Fruit fly (Drosophila melanogaster) S2 (cell line): Measurements from ENCODE around the gene Mur11Da.

Experiments used
- CG8478 ChIP-seq: fragments of >200 bp; optimal IDR thresholded peaks from 2 replicates; lab custom pipeline; 2018
- CTCF ChIP-seq, 2 experiments: fragments of >200 bp; optimal IDR thresholded peaks; 2 replicates each; lab custom pipeline; 2018

Gene Mur11Da

DNA sequence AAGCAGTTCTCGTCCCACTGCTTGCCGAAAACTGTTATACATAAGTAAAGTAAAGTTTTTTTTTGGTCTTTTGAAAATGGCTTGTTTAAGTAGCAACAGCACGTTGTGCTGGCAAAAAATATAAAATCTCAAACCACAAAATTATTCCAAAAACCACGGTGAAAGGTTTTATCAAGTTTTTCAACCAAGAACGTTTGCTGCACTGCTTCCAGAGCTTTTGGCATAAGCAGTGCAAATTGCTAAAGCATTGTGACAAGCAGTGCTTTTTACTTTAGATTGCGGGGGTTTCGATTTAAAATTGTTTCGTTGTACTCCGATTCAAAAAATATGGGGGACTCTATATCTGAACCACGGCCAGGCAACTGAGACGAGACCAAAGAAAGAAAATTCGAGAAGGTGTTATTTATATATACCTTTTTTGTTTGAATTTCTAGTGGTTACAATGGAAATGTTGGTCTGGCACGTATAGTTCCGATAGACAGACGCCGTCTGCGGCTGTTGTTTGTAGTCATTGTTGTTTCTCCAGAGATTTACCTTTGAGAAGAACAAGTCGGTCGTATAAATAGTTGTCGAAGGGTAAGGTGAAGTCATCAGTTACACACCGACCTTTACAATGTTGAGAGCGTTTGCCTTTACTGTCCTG is at the start of gene Mur11Da:
Gene Mur11Da (plus strand): TSS at position 593 of the 643 bp plus-strand sequence.
- TF ChIP-seq CG8478 (lab: Kevin White, UChicago), result no peak
- TF ChIP-seq CTCF (optimal IDR thresholded peaks at IDR 0.05; lab: Kevin White, UChicago), result no peak

DNA sequence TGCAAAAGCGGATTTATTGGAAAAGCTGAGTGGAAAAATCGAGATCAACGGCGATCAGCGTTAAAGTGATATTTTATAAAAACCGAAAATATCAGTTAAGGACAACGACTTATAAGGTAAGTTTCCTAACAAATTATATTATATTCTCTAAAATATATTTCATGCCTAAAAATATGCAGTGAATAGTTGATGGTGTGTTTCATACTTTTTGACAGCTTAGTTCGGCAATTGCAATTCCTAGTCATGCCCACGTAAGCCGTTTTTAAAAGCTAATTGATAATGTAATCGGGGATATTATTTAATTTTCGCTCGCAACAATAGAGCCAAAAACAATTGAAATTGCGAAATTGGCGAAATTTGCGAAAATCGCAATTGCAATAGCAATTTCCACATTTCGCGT is 48.1 kb upstream of the Mur11Da start:
- no peak for TF ChIP-seq CG8478 (lab: Kevin White, UChicago)
- no peak for TF ChIP-seq CTCF (optimal IDR thresholded peaks at IDR 0.05; lab: Kevin White, UChicago)

DNA sequence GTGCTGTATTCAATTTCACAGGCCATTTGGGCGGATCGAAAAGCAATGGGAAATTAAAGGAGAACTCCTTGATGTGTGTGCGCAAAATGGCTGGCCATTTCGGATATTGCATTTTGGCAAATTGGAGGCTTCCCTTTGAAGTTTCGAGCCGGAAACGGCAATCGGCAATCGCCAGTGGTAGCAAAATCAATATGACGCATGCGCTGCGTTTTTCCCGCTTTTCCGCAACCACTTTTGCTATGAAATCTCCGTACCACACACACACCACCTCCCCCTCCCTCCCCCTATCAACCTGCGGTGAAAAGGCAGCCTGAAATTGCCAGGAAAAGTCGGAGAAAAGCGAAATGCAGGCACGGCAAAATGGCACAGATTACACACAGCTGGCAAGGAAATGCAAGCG is 45.4 kb upstream of the Mur11Da start:
- no peak for TF ChIP-seq CG8478 (lab: Kevin White, UChicago)
- no peak for TF ChIP-seq CTCF (optimal IDR thresholded peaks at IDR 0.05; lab: Kevin White, UChicago)

DNA sequence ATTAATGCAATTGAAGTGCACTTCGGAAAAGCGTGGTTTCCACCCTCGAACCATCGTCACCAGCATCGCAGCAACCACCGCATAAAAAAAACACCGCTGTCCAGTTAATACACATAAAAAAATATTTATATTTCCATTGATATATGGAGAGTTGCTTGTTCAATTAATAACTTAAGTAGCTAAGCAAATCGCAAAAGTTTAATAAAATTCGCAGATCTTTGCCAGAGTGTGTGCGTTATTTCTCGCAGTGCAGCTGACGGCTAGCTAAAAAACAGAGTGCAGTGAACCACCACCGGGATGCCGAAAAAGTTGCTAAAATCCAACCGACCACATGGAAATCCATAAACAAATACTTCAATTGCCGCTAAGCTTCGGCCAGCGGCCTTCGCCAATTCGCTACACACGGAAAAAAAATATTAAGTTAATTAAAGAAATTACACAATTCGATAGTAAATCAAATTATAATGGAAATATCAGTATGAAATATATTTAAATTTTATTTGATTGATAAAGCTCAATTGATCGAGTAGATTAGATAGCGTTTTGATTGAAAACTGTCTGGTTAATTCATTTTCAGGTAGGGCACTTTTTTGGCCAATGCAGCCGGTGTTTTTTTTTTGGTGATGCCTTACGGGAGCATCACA is 44.3 kb upstream of the Mur11Da start:
- TF ChIP-seq CTCF (optimal IDR thresholded peaks at IDR 0.05; lab: Kevin White, UChicago) (no peak), CG8478 (lab: Kevin White, UChicago) (no peak)

DNA sequence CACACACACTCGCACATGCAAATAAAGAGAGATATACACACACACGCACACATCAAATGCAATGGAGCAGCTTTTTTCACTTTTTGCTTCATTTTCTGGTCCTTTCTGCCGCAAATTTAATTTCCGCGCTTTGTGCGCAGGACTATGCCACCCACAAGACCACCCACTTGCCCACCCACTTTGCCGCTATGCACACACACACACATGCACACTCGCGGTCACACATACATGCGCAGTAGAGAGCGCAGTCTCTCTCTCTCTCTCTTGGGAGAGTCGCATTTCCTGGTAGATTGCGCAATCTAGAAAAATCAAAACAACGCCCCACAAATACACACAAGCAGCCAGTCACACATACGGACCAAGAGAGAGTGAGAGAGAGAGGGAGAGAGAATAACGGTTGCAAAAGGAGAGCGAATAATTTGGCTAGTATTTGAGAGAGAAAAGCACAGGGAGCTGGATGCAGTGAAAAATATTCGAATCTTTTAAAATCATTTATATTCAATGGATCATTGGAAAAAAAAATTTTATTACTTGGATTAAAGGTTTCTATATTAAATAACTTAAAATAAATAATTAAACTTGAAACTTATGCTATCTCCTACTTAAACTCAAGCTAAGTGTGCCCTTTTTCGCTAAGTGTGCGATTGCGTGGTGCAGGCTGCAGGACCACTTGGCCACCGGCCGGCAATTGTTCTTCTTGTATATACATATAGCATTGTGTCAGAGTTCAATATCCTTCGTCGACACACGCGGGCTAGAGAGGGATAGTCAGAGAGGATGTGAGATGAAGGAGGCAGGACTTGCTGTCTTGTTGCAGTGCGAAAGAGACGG is 42.0 kb upstream of the Mur11Da start:
- TF ChIP-seq CTCF (optimal IDR thresholded peaks at IDR 0.05; lab: Kevin White, UChicago) (no peak), CG8478 (lab: Kevin White, UChicago) (no peak)

dm6 chrX:12927612-12928011 is 40.1 kb upstream of the Mur11Da start:
- TF ChIP-seq CTCF (optimal IDR thresholded peaks at IDR 0.05; lab: Kevin White, UChicago), result no peak
- TF ChIP-seq CG8478 (lab: Kevin White, UChicago), result no peak

dm6 chrX:12929817-12930216 is 37.9 kb upstream of the Mur11Da start:
- no peak for TF ChIP-seq CTCF (optimal IDR thresholded peaks at IDR 0.05; lab: Kevin White, UChicago)
- TF ChIP-seq CG8478 (lab: Kevin White, UChicago), result no peak

- TF ChIP-seq CG8478 (lab: Kevin White, UChicago), result no peak
- TF ChIP-seq CTCF (optimal IDR thresholded peaks at IDR 0.05; lab: Kevin White, UChicago), result peak; percentile 31 to 59
These were observed 29.7 kb upstream of the Mur11Da start for dm6 chrX:12937825-12938520.

DNA sequence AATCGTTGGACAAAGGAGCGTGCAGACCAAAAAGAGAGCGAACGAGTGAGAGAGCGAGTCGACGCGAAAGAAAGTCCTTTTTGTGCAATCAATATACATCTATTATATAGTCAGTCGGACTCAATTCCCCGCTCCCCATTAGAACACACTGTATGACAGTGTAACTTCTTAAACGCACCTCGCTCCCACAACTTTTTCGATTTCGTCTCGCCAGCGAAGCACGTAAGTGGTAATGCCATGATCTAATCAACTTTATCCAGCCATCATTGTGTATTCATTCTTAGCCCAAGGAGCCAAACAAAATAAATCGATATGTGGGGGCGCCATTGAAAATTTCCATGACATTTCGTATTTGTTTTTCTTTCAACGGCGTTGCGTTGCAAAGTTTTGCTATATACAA is 28.7 kb upstream of the Mur11Da start:
- no peak for TF ChIP-seq CG8478 (lab: Kevin White, UChicago)
- no peak for TF ChIP-seq CTCF (optimal IDR thresholded peaks at IDR 0.05; lab: Kevin White, UChicago)

dm6 chrX:12939951-12940350 is 27.7 kb upstream of the Mur11Da start:
- TF ChIP-seq CTCF (optimal IDR thresholded peaks at IDR 0.05; lab: Kevin White, UChicago) (no peak), CG8478 (lab: Kevin White, UChicago) (no peak)

dm6 chrX:12940396-12940795 is 27.3 kb upstream of the Mur11Da start:
- no peak for TF ChIP-seq CTCF (optimal IDR thresholded peaks at IDR 0.05; lab: Kevin White, UChicago)
- no peak for TF ChIP-seq CG8478 (lab: Kevin White, UChicago)

DNA sequence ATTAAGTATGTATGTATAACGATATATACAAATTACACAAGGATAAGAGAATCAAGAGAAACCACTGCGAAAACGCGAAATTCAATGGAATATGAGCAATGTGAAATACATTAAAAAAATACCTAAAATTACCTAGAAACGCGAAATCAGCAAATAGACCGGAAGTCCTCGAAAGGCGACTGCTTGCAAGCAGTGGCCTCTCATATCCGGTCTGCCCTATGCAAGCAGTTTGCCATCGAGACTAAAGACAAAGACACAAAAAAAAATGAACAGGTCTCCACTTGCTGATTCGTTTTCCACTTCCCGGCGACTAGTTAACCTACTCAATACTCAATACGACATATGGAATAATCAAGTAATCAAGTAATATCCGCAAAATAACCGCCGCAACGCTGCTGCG is 20.0 kb upstream of the Mur11Da start:
- TF ChIP-seq CG8478 (lab: Kevin White, UChicago) (no peak), CTCF (optimal IDR thresholded peaks at IDR 0.05; lab: Kevin White, UChicago) (no peak)

DNA sequence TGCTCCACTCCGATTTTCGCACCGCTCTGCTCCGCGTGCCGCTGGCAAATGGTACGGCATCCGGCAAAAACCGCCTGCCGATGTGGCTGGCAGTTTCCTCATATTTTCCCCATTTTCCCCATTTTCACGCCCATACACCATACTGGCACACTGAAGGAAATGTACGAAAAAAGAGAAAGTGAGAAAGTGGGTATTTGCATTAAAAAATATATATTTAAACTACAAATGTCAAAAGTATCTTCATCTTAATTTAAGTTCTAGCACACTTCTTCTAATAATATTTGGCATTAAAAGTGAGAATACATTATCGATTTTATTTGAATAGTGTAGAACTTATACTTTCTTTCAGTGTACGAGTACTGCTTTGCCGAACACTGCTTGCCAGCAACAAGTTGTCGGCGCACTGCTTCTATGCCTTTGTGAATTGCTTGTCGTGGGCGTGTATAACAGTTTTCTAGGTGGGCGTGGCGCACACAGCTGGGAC is 10.2 kb upstream of the Mur11Da start, which contains the start of gene hec:
Gene hec (minus strand): TSS at position 51 of the 484 bp plus-strand sequence.
- TF ChIP-seq CG8478 (lab: Kevin White, UChicago), result no peak
- no peak for TF ChIP-seq CTCF (optimal IDR thresholded peaks at IDR 0.05; lab: Kevin White, UChicago)

DNA sequence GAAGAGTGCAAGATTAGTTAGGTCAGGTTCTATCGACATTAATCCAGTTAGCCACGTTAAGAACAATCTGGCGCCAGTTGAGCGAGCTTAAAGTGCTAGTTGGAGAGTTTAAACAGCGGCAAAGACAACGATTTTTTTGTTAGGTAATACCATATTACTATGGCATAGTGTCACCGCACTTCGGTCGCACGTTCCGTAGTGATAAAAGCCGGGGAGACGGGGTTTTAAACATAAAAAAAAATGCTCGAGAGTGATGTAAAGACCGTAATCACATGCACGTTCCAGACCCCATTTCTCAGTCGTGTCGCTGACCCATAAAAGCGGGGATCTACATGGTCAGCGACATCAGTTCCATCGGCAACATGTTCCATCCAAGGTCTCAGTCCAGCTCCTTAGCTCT is 8.8 kb upstream of the Mur11Da start, which contains the start of gene CG32642:
Gene CG32642 (plus strand): TSS at position 301 of the 400 bp plus-strand sequence.
- TF ChIP-seq CTCF (optimal IDR thresholded peaks at IDR 0.05; lab: Kevin White, UChicago) (no peak), CG8478 (lab: Kevin White, UChicago) (no peak)
